Fruit fly (Drosophila melanogaster) whole organism, prepupa: ENCODE data around the gene Mi-2.

ENCODE experiments used
- CG10669 ChIP-seq: fragments of 200-800 bp; sonication (Bioruptor generic); optimal IDR thresholded peaks from 3 replicates; lab custom pipeline; 2018; ENCODE audit warnings: missing biosample characterization, mild to moderate bottlenecking, missing genetic modification characterization, moderate library complexity
- CG11294 ChIP-seq: fragments of 200-800 bp; sonication (Bioruptor generic); IDR thresholded peaks from 2 replicates; pipeline ENCODE4 v1.3.6; 2022; ENCODE audit warnings: missing biosample characterization, missing genetic modification characterization
- CG11762 ChIP-seq: fragments of 200-800 bp; sonication (Bioruptor generic); optimal IDR thresholded peaks from 3 replicates; lab custom pipeline; 2016; ENCODE audit warnings: missing biosample characterization, missing genetic modification characterization; ENCODE audit not compliant: insufficient read depth
- CG11902 ChIP-seq: fragments of 200-800 bp; sonication (Bioruptor generic); optimal IDR thresholded peaks from 3 replicates; lab custom pipeline; 2016; ENCODE audit warnings: missing biosample characterization, missing genetic modification characterization
- CG15336 ChIP-seq: fragments of 200-800 bp; sonication (Bioruptor generic); IDR thresholded peaks from 2 replicates; pipeline ENCODE4 v1.3.6; 2022; ENCODE audit warnings: missing biosample characterization, missing genetic modification characterization
- CG1621 ChIP-seq: fragments of 200-800 bp; sonication (Bioruptor generic); optimal IDR thresholded peaks from 3 replicates; lab custom pipeline; 2018; ENCODE audit warnings: missing biosample characterization, mild to moderate bottlenecking, missing genetic modification characterization
- CG16779 ChIP-seq: fragments of 200-800 bp; sonication (Bioruptor generic); optimal IDR thresholded peaks from 3 replicates; lab custom pipeline; 2017; ENCODE audit warnings: missing biosample characterization, mild to moderate bottlenecking, missing genetic modification characterization
- CG3032 ChIP-seq: fragments of 200-800 bp; optimal IDR thresholded peaks from 2 replicates; lab custom pipeline; 2019; ENCODE audit warnings: missing biosample characterization, mild to moderate bottlenecking, missing genetic modification characterization, moderate library complexity
- CG3919 ChIP-seq: fragments of 200-800 bp; sonication (Bioruptor generic); optimal IDR thresholded peaks from 3 replicates; lab custom pipeline; 2016; ENCODE audit warnings: missing biosample characterization, missing genetic modification characterization
- CG4318 ChIP-seq: fragments of 200-800 bp; sonication (Bioruptor generic); optimal IDR thresholded peaks from 3 replicates; lab custom pipeline; 2017; ENCODE audit warnings: missing biosample characterization, mild to moderate bottlenecking, missing genetic modification characterization
- CG6163 ChIP-seq: fragments of 200-800 bp; sonication (Bioruptor generic); IDR thresholded peaks from 3 replicates; pipeline ENCODE4 v1.3.6; 2022; ENCODE audit warnings: missing biosample characterization, missing genetic modification characterization
- CG6276 ChIP-seq: fragments of 200-800 bp; sonication (Bioruptor generic); optimal IDR thresholded peaks from 2 replicates; lab custom pipeline; 2017; ENCODE audit warnings: missing biosample characterization, mild to moderate bottlenecking, missing genetic modification characterization
- CG6792 ChIP-seq: fragments of 200-800 bp; sonication (Bioruptor generic); optimal IDR thresholded peaks from 3 replicates; lab custom pipeline; 2016; ENCODE audit warnings: missing biosample characterization, missing genetic modification characterization
- CG6808 ChIP-seq: fragments of 200-800 bp; sonication (Bioruptor generic); optimal IDR thresholded peaks from 3 replicates; lab custom pipeline; 2017; ENCODE audit warnings: missing biosample characterization, missing genetic modification characterization, mild to moderate bottlenecking, moderate library complexity, missing genetic modification reagents
- CG8319 ChIP-seq: fragments of 200-800 bp; sonication (Bioruptor generic); optimal IDR thresholded peaks from 3 replicates; lab custom pipeline; 2016; ENCODE audit warnings: missing biosample characterization, missing genetic modification characterization
- CG8632 ChIP-seq: fragments of 200-800 bp; sonication (Bioruptor generic); optimal IDR thresholded peaks from 3 replicates; lab custom pipeline; 2016; ENCODE audit warnings: missing biosample characterization, missing genetic modification characterization
- CG9139 ChIP-seq: fragments of 200-800 bp; sonication (Bioruptor generic); optimal IDR thresholded peaks from 3 replicates; lab custom pipeline; 2017; ENCODE audit warnings: missing biosample characterization, mild to moderate bottlenecking, missing genetic modification characterization
- Eip75B ChIP-seq: fragments of 200-800 bp; sonication (Bioruptor generic); optimal IDR thresholded peaks from 3 replicates; lab custom pipeline; 2016; ENCODE audit warnings: missing biosample characterization, missing genetic modification characterization
- Eip78C ChIP-seq: fragments of 200-800 bp; sonication (Bioruptor generic); peaks from one replicate; lab custom pipeline; 2016; ENCODE audit warnings: missing biosample characterization, missing genetic modification characterization
- Eip93F ChIP-seq: fragments of 200-800 bp; sonication (Bioruptor generic); optimal IDR thresholded peaks from 2 replicates; lab custom pipeline; 2016; ENCODE audit warnings: missing biosample characterization, mild to moderate bottlenecking, missing genetic modification characterization
- Ets21C ChIP-seq: fragments of 200-800 bp; sonication (Bioruptor generic); optimal IDR thresholded peaks from 3 replicates; lab custom pipeline; 2016; ENCODE audit warnings: missing biosample characterization, missing genetic modification characterization
- Hr39 ChIP-seq: fragments of 200-800 bp; sonication (Bioruptor generic); optimal IDR thresholded peaks from 2 replicates; lab custom pipeline; 2016; ENCODE audit warnings: missing biosample characterization, missing genetic modification characterization
- Hr4 ChIP-seq: fragments of 200-800 bp; sonication (Bioruptor generic); optimal IDR thresholded peaks from 3 replicates; lab custom pipeline; 2016; ENCODE audit warnings: missing biosample characterization, missing genetic modification characterization
- OdsH ChIP-seq: fragments of 200-800 bp; sonication (Bioruptor generic); optimal IDR thresholded peaks from 3 replicates; lab custom pipeline; 2016; ENCODE audit warnings: missing biosample characterization, missing genetic modification characterization
- Smox ChIP-seq: fragments of 200-800 bp; sonication (Bioruptor generic); optimal IDR thresholded peaks from 3 replicates; lab custom pipeline; 2016; ENCODE audit warnings: missing biosample characterization, missing genetic modification characterization
- Sox102F ChIP-seq: fragments of 200-800 bp; sonication (Bioruptor generic); optimal IDR thresholded peaks from 2 replicates; lab custom pipeline; 2016; ENCODE audit warnings: missing biosample characterization, mild to moderate bottlenecking, missing genetic modification characterization
- Sox14 ChIP-seq: fragments of 200-800 bp; sonication (Bioruptor generic); optimal IDR thresholded peaks from 3 replicates; lab custom pipeline; 2016; ENCODE audit warnings: missing biosample characterization, missing genetic modification characterization
- Sox15 ChIP-seq: fragments of 200-800 bp; sonication (Bioruptor generic); optimal IDR thresholded peaks from 3 replicates; lab custom pipeline; 2016; ENCODE audit warnings: missing biosample characterization, missing genetic modification characterization
- acj6 ChIP-seq: fragments of 200-800 bp; sonication (Bioruptor generic); optimal IDR thresholded peaks from 3 replicates; lab custom pipeline; 2016; ENCODE audit warnings: missing biosample characterization, missing genetic modification characterization
- dac ChIP-seq: fragments of 200-800 bp; sonication (Bioruptor generic); optimal IDR thresholded peaks from 2 replicates; lab custom pipeline; 2017; ENCODE audit warnings: missing biosample characterization, mild to moderate bottlenecking, missing genetic modification characterization
- dsx ChIP-seq: fragments of 200-800 bp; optimal IDR thresholded peaks from 3 replicates; lab custom pipeline; 2019; ENCODE audit warnings: missing biosample characterization, mild to moderate bottlenecking, missing genetic modification characterization, moderate library complexity; ENCODE audit not compliant: poor library complexity, severe bottlenecking
- eg ChIP-seq: fragments of 200-800 bp; sonication (Bioruptor generic); IDR thresholded peaks from 3 replicates; pipeline ENCODE4 v1.3.6; 2022; ENCODE audit warnings: missing biosample characterization, missing genetic modification characterization
- esn ChIP-seq: fragments of 200-800 bp; sonication (Bioruptor generic); optimal IDR thresholded peaks from 2 replicates; lab custom pipeline; 2016; ENCODE audit warnings: missing biosample characterization, mild to moderate bottlenecking, missing genetic modification characterization, moderate library complexity
- fd85E ChIP-seq: fragments of 200-800 bp; sonication (Bioruptor generic); optimal IDR thresholded peaks from 3 replicates; lab custom pipeline; 2016; ENCODE audit warnings: missing biosample characterization, missing genetic modification characterization
- fkh ChIP-seq: fragments of 200-800 bp; sonication (Bioruptor generic); optimal IDR thresholded peaks from 3 replicates; lab custom pipeline; 2017; ENCODE audit warnings: missing biosample characterization, mild to moderate bottlenecking, missing genetic modification characterization, moderate library complexity
- lz ChIP-seq: fragments of 200-800 bp; sonication (Bioruptor generic); optimal IDR thresholded peaks from 3 replicates; lab custom pipeline; 2016; ENCODE audit warnings: missing biosample characterization, missing genetic modification characterization
- salr ChIP-seq, 2 experiments: fragments of 200-800 bp; sonication (Bioruptor generic); optimal IDR thresholded peaks; 3 replicates each; lab custom pipeline; 2016 to 2018; ENCODE audit warnings: missing biosample characterization in 2 of 2, missing genetic modification characterization in 2 of 2, mild to moderate bottlenecking in 1 of 2
- svp ChIP-seq: fragments of 200-800 bp; sonication (Bioruptor generic); peaks from one replicate; lab custom pipeline; 2016; ENCODE audit warnings: missing biosample characterization, missing genetic modification characterization

Gene Mi-2

dm6 chr3L:19833227-19833626 is 76.8 kb downstream of the Mi-2 start (continued):
- TF ChIP-seq CG6808 (GFP tag; lab: Kevin White, UChicago) (no peak), Eip75B (GFP tag; lab: Kevin White, UChicago) (no peak), CG6163 (GFP tag; lab: Robert Waterston, UW) (peak; percentile 47; the same call in 2 of the 3 replicates), CG10669 (GFP tag; lab: Kevin White, UChicago) (no peak), Sox15 (GFP tag; lab: Kevin White, UChicago) (no peak), Sox14 (peak; percentile 71), Smox (GFP tag; lab: Kevin White, UChicago) (no peak), salr (GFP tag; optimal IDR thresholded peaks at IDR 0.05; lab: Kevin White, UChicago) (no peak), CG3032 (no peak), CG3919 (GFP tag; lab: Kevin White, UChicago) (no peak), fd85E (GFP tag; lab: Kevin White, UChicago) (no peak), CG6792 (peak; percentile 38), CG11762 (GFP tag; lab: Kevin White, UChicago) (no peak), CG6276 (GFP tag; lab: Kevin White, UChicago) (no peak), esn (GFP tag; lab: Kevin White, UChicago) (peak; percentile 54), acj6 (GFP tag; lab: Kevin White, UChicago) (no peak), Eip93F (GFP tag; lab: Kevin White, UChicago) (peak; percentile 45), dsx (no peak), CG11902 (no peak), eg (GFP tag; lab: Robert Waterston, UW) (no peak), OdsH (GFP tag; lab: Kevin White, UChicago) (no peak), CG8632 (GFP tag; lab: Kevin White, UChicago) (no peak), CG9139 (GFP tag; lab: Kevin White, UChicago) (no peak), CG16779 (no peak), CG4318 (GFP tag; lab: Kevin White, UChicago) (no peak), fkh (GFP tag; lab: Kevin White, UChicago) (no peak), Eip78C (GFP tag; lab: Kevin White, UChicago) (peak; percentile 83), CG8319 (GFP tag; lab: Kevin White, UChicago) (no peak), Hr4 (GFP tag; lab: Kevin White, UChicago) (no peak), CG11294 (GFP tag; lab: Robert Waterston, UW) (no peak), CG1621 (tag; lab: Kevin White, UChicago) (no peak), Hr39 (no peak), Ets21C (GFP tag; lab: Kevin White, UChicago) (no peak), dac (no peak), lz (GFP tag; lab: Kevin White, UChicago) (peak; percentile 9), svp (GFP tag; lab: Kevin White, UChicago) (no peak), CG15336 (GFP tag; lab: Robert Waterston, UW) (0 out of 2 replicates have a peak, but pooled peaks have one; percentile 12), Sox102F (GFP tag; lab: Kevin White, UChicago) (no peak)
